Worm (Caenorhabditis elegans) whole organism, L1 larva: ENCODE data around the gene lis-1.

Source experiments
- sptf-1 ChIP-seq: fragments of 150-350 bp; optimal IDR thresholded peaks from 2 replicates; lab custom pipeline; 2014; ENCODE audit warnings: missing biosample characterization, missing genetic modification characterization
- unc-130 ChIP-seq: fragments of 150-350 bp; optimal IDR thresholded peaks from 2 replicates; lab custom pipeline; 2017; ENCODE audit warnings: missing biosample characterization, missing genetic modification characterization, inconsistent platforms

ce11 chrIII:13328911-13329310, 47.6 kb downstream of the lis-1 start:
- TF ChIP-seq unc-130 (tag; lab: Kevin White, UChicago) = no peak
- no peak for TF ChIP-seq sptf-1
